Worm (Caenorhabditis elegans) whole organism, mixed stage, embryonic: ENCODE results near the gene M02B7.7.

Experiments used
- drap-1 ChIP-seq: fragments of 200-800 bp; sonication (Bioruptor generic); optimal IDR thresholded peaks from 3 replicates; lab custom pipeline; 2018; ENCODE audit warnings: mild to moderate bottlenecking, missing genetic modification characterization, missing compliant biosample characterization
- elt-1 ChIP-seq: sonication (generic microtip); optimal IDR thresholded peaks from 2 replicates; lab custom pipeline; 2017; ENCODE audit warnings: missing genetic modification characterization, mild to moderate bottlenecking, missing compliant biosample characterization, antibody characterized with exemption, moderate library complexity, borderline replicate concordance; ENCODE audit not compliant: insufficient read depth
- lin-13 ChIP-seq: fragments of 150-350 bp; optimal IDR thresholded peaks from 2 replicates; lab custom pipeline; 2014; ENCODE audit warnings: missing biosample characterization, missing genetic modification characterization
- lsy-2 ChIP-seq: fragments of 150-350 bp; optimal IDR thresholded peaks from 2 replicates; lab custom pipeline; 2014; ENCODE audit warnings: missing biosample characterization, missing genetic modification characterization
- nhr-28 ChIP-seq: fragments of 150-350 bp; optimal IDR thresholded peaks from 2 replicates; lab custom pipeline; 2014; ENCODE audit warnings: missing biosample characterization, missing genetic modification characterization
- sem-2 ChIP-seq: fragments of 200-800 bp; sonication (Bioruptor generic); optimal IDR thresholded peaks from 2 replicates; lab custom pipeline; 2018; ENCODE audit warnings: mild to moderate bottlenecking, missing genetic modification characterization, missing compliant biosample characterization
- snpc-4 ChIP-seq: fragments of 150-350 bp; optimal IDR thresholded peaks from 2 replicates; lab custom pipeline; 2014; ENCODE audit warnings: missing biosample characterization, missing genetic modification characterization
- tbx-8 ChIP-seq: fragments of 200-800 bp; sonication (Bioruptor generic); optimal IDR thresholded peaks from 2 replicates; lab custom pipeline; 2018; ENCODE audit warnings: mild to moderate bottlenecking, missing genetic modification characterization, moderate library complexity, missing compliant biosample characterization
- zip-8 ChIP-seq: fragments of 150-350 bp; optimal IDR thresholded peaks from 2 replicates; lab custom pipeline; 2014; ENCODE audit warnings: missing biosample characterization, missing genetic modification characterization

DNA sequence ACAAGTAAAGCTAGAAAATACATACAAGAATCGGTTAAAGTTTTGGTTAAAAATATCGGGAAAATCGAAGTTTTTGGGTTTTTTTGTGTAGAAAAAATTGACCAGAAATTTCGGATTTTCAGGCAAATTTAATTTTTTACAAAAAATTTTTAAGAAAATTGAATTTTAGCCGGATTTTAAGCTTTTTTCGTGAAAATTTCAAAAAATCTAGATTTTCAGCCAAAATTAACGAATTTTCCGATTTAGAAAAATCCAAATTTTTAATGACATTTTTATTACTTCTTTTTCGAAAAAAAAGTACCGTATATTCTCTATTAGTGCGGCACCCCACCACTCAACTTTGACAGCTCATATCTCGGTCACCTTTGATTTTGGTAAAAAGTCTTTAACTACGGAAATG lies 6.0 kb downstream of the M02B7.7 start, which contains the start of gene osm-3:
- TF ChIP-seq tbx-8, result no peak
- TF ChIP-seq snpc-4 (tag; lab: Kevin White, UChicago), result no peak
- no peak for TF ChIP-seq drap-1
- TF ChIP-seq zip-8 (tag; lab: Kevin White, UChicago), result no peak
- TF ChIP-seq sem-2 (GFP tag; lab: Kevin White, UChicago), result no peak
- no peak for TF ChIP-seq nhr-28 (tag; lab: Kevin White, UChicago)
- TF ChIP-seq elt-1 (tag; lab: Kevin White, UChicago), result no peak
- TF ChIP-seq lin-13, result no peak
- no peak for TF ChIP-seq lsy-2 (tag; lab: Kevin White, UChicago)
